Fruit fly (Drosophila melanogaster) whole organism, prepupa: ENCODE data around the gene CG9130.

Source experiments
- Blimp-1 ChIP-seq: fragments of 200-800 bp; sonication (Bioruptor generic); optimal IDR thresholded peaks from 3 replicates; lab custom pipeline; 2017; ENCODE audit warnings: missing biosample characterization, missing genetic modification characterization, mild to moderate bottlenecking, moderate library complexity, missing genetic modification reagents
- CG10669 ChIP-seq: fragments of 200-800 bp; sonication (Bioruptor generic); optimal IDR thresholded peaks from 3 replicates; lab custom pipeline; 2018; ENCODE audit warnings: missing biosample characterization, mild to moderate bottlenecking, missing genetic modification characterization, moderate library complexity
- CG16779 ChIP-seq: fragments of 200-800 bp; sonication (Bioruptor generic); optimal IDR thresholded peaks from 3 replicates; lab custom pipeline; 2017; ENCODE audit warnings: missing biosample characterization, mild to moderate bottlenecking, missing genetic modification characterization
- CG6792 ChIP-seq: fragments of 200-800 bp; sonication (Bioruptor generic); optimal IDR thresholded peaks from 3 replicates; lab custom pipeline; 2016; ENCODE audit warnings: missing biosample characterization, missing genetic modification characterization
- CG6854 ChIP-seq: fragments of 200-800 bp; sonication (Bioruptor generic); optimal IDR thresholded peaks from 2 replicates; lab custom pipeline; 2017; ENCODE audit warnings: missing biosample characterization, mild to moderate bottlenecking, missing genetic modification characterization
- Gug ChIP-seq: fragments of 200-800 bp; sonication (Bioruptor generic); IDR thresholded peaks from 2 replicates; pipeline ENCODE4 v1.3.6; 2022; ENCODE audit warnings: missing biosample characterization, missing genetic modification characterization
- eg ChIP-seq: fragments of 200-800 bp; sonication (Bioruptor generic); IDR thresholded peaks from 3 replicates; pipeline ENCODE4 v1.3.6; 2022; ENCODE audit warnings: missing biosample characterization, missing genetic modification characterization
- topi ChIP-seq: fragments of 200-800 bp; sonication (Bioruptor generic); optimal IDR thresholded peaks from 3 replicates; lab custom pipeline; 2016; ENCODE audit warnings: missing biosample characterization, missing genetic modification characterization

dm6 chr3L:1218596-1218995, 33.2 kb upstream of the CG9130 start, which contains the start of gene LysP:
- TF ChIP-seq CG16779 (tag; lab: Kevin White, UChicago) = no peak
- no peak for TF ChIP-seq eg
- no peak for TF ChIP-seq Blimp-1 (GFP tag; lab: Kevin White, UChicago)
- no peak for TF ChIP-seq CG6854
- no peak for TF ChIP-seq topi (GFP tag; lab: Kevin White, UChicago)
- TF ChIP-seq CG6792 (GFP tag; lab: Kevin White, UChicago) = no peak
- TF ChIP-seq CG10669 (GFP tag; lab: Kevin White, UChicago) = no peak
- TF ChIP-seq Gug = no peak
